Fruit fly (Drosophila melanogaster) Kc167 (cell line): ENCODE results near the gene CG12093.

Experiments used
- Myc ChIP-seq: fragments of >200 bp; optimal IDR thresholded peaks from 2 replicates; lab custom pipeline; 2017; ENCODE audit warnings: missing external identifiers
- Sin3A ChIP-seq: fragments of >200 bp; optimal IDR thresholded peaks from 2 replicates; lab custom pipeline; 2018; ENCODE audit warnings: missing external identifiers
- h ChIP-seq: fragments of >200 bp; optimal IDR thresholded peaks from 3 replicates; lab custom pipeline; 2018; ENCODE audit warnings: missing external identifiers
- insv ChIP-seq: fragments of >200 bp; optimal IDR thresholded peaks from 3 replicates; lab custom pipeline; 2018; ENCODE audit warnings: missing external identifiers
- psq ChIP-seq: fragments of >200 bp; optimal IDR thresholded peaks from 2 replicates; lab custom pipeline; 2017; ENCODE audit warnings: missing external identifiers
- ttk ChIP-seq: sonication (Bioruptor generic); optimal IDR thresholded peaks from 2 replicates; lab custom pipeline; 2017; ENCODE audit warnings: missing external identifiers

dm6 chr3L:2766269-2767088, 7.3 kb downstream of the CG12093 start, which contains the start of the genes Mrtf and Non2:
- TF ChIP-seq Sin3A (lab: Kevin White, UChicago) = no peak
- TF ChIP-seq psq (lab: Kevin White, UChicago) = no peak
- no peak for TF ChIP-seq ttk (lab: Kevin White, UChicago)
- no peak for TF ChIP-seq h (lab: Kevin White, UChicago)
- TF ChIP-seq Myc (lab: Kevin White, UChicago) = no peak
- TF ChIP-seq insv (lab: Kevin White, UChicago) = no peak
